Fruit fly (Drosophila melanogaster) whole organism, embryonic: Measurements from ENCODE around the gene dysc.
A peak's percentile ranks its signal among the peaks of the same experiment; 100 is the strongest.

Source experiments
- Bgb ChIP-seq: fragments of 200-800 bp; sonication (Bioruptor generic); IDR thresholded peaks from 2 replicates; pipeline ENCODE4 v1.3.6; 2022; ENCODE audit warnings: missing biosample characterization, missing genetic modification characterization; ENCODE audit not compliant: partially characterized antibody
- Blimp-1 ChIP-seq: fragments of 200-800 bp; sonication (Bioruptor generic); optimal IDR thresholded peaks from 3 replicates; lab custom pipeline; 2018; ENCODE audit warnings: missing biosample characterization, missing genetic modification characterization, mild to moderate bottlenecking, moderate library complexity, missing genetic modification reagents
- CG10462 ChIP-seq: fragments of 200-800 bp; sonication (Bioruptor generic); optimal IDR thresholded peaks from 2 replicates; lab custom pipeline; 2016; ENCODE audit warnings: missing biosample characterization, missing genetic modification characterization
- CG12104 ChIP-seq: fragments of 200-800 bp; sonication (Bioruptor generic); optimal IDR thresholded peaks from 3 replicates; lab custom pipeline; 2016; ENCODE audit warnings: missing biosample characterization, missing genetic modification characterization
- CG1233 ChIP-seq: fragments of 200-800 bp; sonication (Bioruptor generic); optimal IDR thresholded peaks from 4 replicates; lab custom pipeline; 2018; ENCODE audit warnings: missing biosample characterization, mild to moderate bottlenecking, missing genetic modification characterization
- CG14710 ChIP-seq: fragments of 200-800 bp; sonication (Bioruptor generic); optimal IDR thresholded peaks from 3 replicates; lab custom pipeline; 2019; ENCODE audit warnings: missing biosample characterization, mild to moderate bottlenecking, missing genetic modification characterization, moderate library complexity
- CG15479 ChIP-seq: fragments of 200-800 bp; sonication (Bioruptor generic); optimal IDR thresholded peaks from 3 replicates; lab custom pipeline; 2019; ENCODE audit warnings: missing biosample characterization, mild to moderate bottlenecking, missing genetic modification characterization, moderate library complexity
- CG17829 ChIP-seq: fragments of 200-800 bp; optimal IDR thresholded peaks from 2 replicates; lab custom pipeline; 2019; ENCODE audit warnings: missing biosample characterization, mild to moderate bottlenecking, missing genetic modification characterization, moderate library complexity
- CG30403 ChIP-seq: fragments of 200-800 bp; sonication (Bioruptor generic); optimal IDR thresholded peaks from 3 replicates; lab custom pipeline; 2016; ENCODE audit warnings: missing biosample characterization, missing genetic modification characterization
- CG32532 ChIP-seq: fragments of 200-800 bp; sonication (Bioruptor generic); IDR thresholded peaks from 2 replicates; pipeline ENCODE4 v1.3.6; 2022; ENCODE audit warnings: missing biosample characterization, missing genetic modification characterization
- CG4424 ChIP-seq: fragments of 200-800 bp; sonication (Bioruptor generic); optimal IDR thresholded peaks from 3 replicates; lab custom pipeline; 2016; ENCODE audit warnings: missing biosample characterization, missing genetic modification characterization
- CG5953 ChIP-seq: fragments of 200-800 bp; sonication (Bioruptor generic); IDR thresholded peaks from 2 replicates; pipeline ENCODE4 v1.3.6; 2022; ENCODE audit warnings: missing biosample characterization, missing genetic modification characterization
- CG7987 ChIP-seq: fragments of 200-800 bp; sonication (Bioruptor generic); optimal IDR thresholded peaks from 2 replicates; lab custom pipeline; 2018; ENCODE audit warnings: missing biosample characterization, mild to moderate bottlenecking, missing genetic modification characterization, moderate library complexity
- CG9932 ChIP-seq: fragments of 200-800 bp; sonication (Bioruptor generic); IDR thresholded peaks from 2 replicates; pipeline ENCODE4 v1.3.6; 2022; ENCODE audit warnings: missing biosample characterization, missing genetic modification characterization
- CkIIα-i1 ChIP-seq: fragments of 200-800 bp; sonication (Bioruptor generic); IDR thresholded peaks from 2 replicates; pipeline ENCODE4 v1.3.6; 2022; ENCODE audit warnings: missing biosample characterization, missing genetic modification characterization
- HLH3B ChIP-seq: fragments of 200-800 bp; sonication (Bioruptor generic); IDR thresholded peaks from 2 replicates; pipeline ENCODE4 v1.3.6; 2022; ENCODE audit warnings: missing biosample characterization, missing genetic modification characterization
- HLHmδ ChIP-seq: fragments of 200-800 bp; sonication (Bioruptor generic); optimal IDR thresholded peaks from 2 replicates; lab custom pipeline; 2018; ENCODE audit warnings: missing biosample characterization, mild to moderate bottlenecking, missing genetic modification characterization, moderate library complexity
- Hey ChIP-seq: fragments of 200-800 bp; sonication (Bioruptor generic); optimal IDR thresholded peaks from 3 replicates; lab custom pipeline; 2018; ENCODE audit warnings: missing biosample characterization, mild to moderate bottlenecking, missing genetic modification characterization
- Jarid2 ChIP-seq: fragments of 200-800 bp; sonication (Bioruptor generic); optimal IDR thresholded peaks from 3 replicates; lab custom pipeline; 2017; ENCODE audit warnings: mild to moderate bottlenecking, missing biosample characterization, missing genetic modification reagents, missing genetic modification characterization
- MTF-1 ChIP-seq: fragments of 200-800 bp; sonication (Bioruptor generic); optimal IDR thresholded peaks from 2 replicates; lab custom pipeline; 2018; ENCODE audit warnings: missing biosample characterization, mild to moderate bottlenecking, missing genetic modification characterization, borderline replicate concordance
- Med ChIP-seq: fragments of 200-800 bp; sonication (Bioruptor generic); peaks from one replicate; lab custom pipeline; 2016; ENCODE audit warnings: missing biosample characterization, missing genetic modification characterization, mild to moderate bottlenecking, inconsistent platforms, moderate library complexity
- NK7.1 ChIP-seq: fragments of 200-800 bp; sonication (Bioruptor generic); optimal IDR thresholded peaks from 3 replicates; lab custom pipeline; 2016; ENCODE audit warnings: missing biosample characterization, missing genetic modification characterization
- Pdp1 ChIP-seq, 2 experiments: fragments of 200-800 bp; sonication (Bioruptor generic); optimal IDR thresholded peaks; 3 replicates each; lab custom pipeline; 2016; ENCODE audit warnings: missing biosample characterization in 2 of 2, missing genetic modification characterization in 2 of 2, mild to moderate bottlenecking in 1 of 2, moderate library complexity in 1 of 2
- Scr ChIP-seq: fragments of 200-800 bp; sonication (Bioruptor generic); IDR thresholded peaks from 2 replicates; pipeline ENCODE4 v1.3.6; 2022; ENCODE audit warnings: missing biosample characterization, missing genetic modification characterization; ENCODE audit not compliant: partially characterized antibody
- Usf ChIP-seq: fragments of 200-800 bp; sonication (Bioruptor generic); optimal IDR thresholded peaks from 2 replicates; lab custom pipeline; 2017; ENCODE audit warnings: missing genotype, missing biosample characterization, missing genetic modification characterization
- Vsx1 ChIP-seq: fragments of 200-800 bp; sonication (Bioruptor generic); optimal IDR thresholded peaks from 2 replicates; lab custom pipeline; 2017; ENCODE audit warnings: missing biosample characterization, mild to moderate bottlenecking, missing genetic modification characterization, missing genetic modification reagents
- YL-1 ChIP-seq: fragments of 200-800 bp; sonication (Bioruptor generic); optimal IDR thresholded peaks from 3 replicates; lab custom pipeline; 2017; ENCODE audit warnings: missing biosample characterization, mild to moderate bottlenecking, missing genetic modification characterization
- al ChIP-seq: fragments of 200-800 bp; sonication (Bioruptor generic); IDR thresholded peaks from 2 replicates; pipeline ENCODE4 v1.3.6; 2022; ENCODE audit warnings: missing biosample characterization, missing genetic modification characterization
- amos ChIP-seq: fragments of 200-800 bp; sonication (Bioruptor generic); IDR thresholded peaks from 2 replicates; pipeline ENCODE4 v1.3.6; 2022; ENCODE audit warnings: missing biosample characterization, missing genetic modification characterization; ENCODE audit not compliant: partially characterized antibody
- bsh ChIP-seq, 2 experiments: fragments of 200-800 bp; sonication (Bioruptor generic); optimal IDR thresholded peaks; 2 replicates each; lab custom pipeline; 2017 to 2018; ENCODE audit warnings: mild to moderate bottlenecking in 2 of 2, missing biosample characterization in 2 of 2, missing genetic modification characterization in 2 of 2, moderate library complexity in 1 of 2
- chinmo ChIP-seq: fragments of 200-800 bp; sonication (Bioruptor generic); IDR thresholded peaks from 4 replicates; pipeline ENCODE4 v1.3.6; 2022; ENCODE audit warnings: missing biosample characterization, missing genetic modification characterization; ENCODE audit not compliant: partially characterized antibody
- dysf ChIP-seq: fragments of 200-800 bp; sonication (Bioruptor generic); IDR thresholded peaks from 3 replicates; pipeline ENCODE4 v1.3.6; 2022; ENCODE audit warnings: missing biosample characterization, missing genetic modification characterization
- eve ChIP-seq, 2 experiments: fragments of >200 bp; optimal IDR thresholded peaks; 2 replicates each; lab custom pipeline; 2017; ENCODE audit warnings: missing biosample characterization in 2 of 2, missing genetic modification characterization in 2 of 2
- insv ChIP-seq, 2 experiments: fragments of 200-800 bp; sonication (Bioruptor generic); optimal IDR thresholded peaks; 3 replicates each; lab custom pipeline; 2016 to 2018; ENCODE audit warnings: missing biosample characterization in 2 of 2, missing genetic modification characterization in 2 of 2
- mld ChIP-seq: fragments of 200-800 bp; sonication (Bioruptor generic); IDR thresholded peaks from 3 replicates; pipeline ENCODE4 v1.3.6; 2022; ENCODE audit warnings: missing biosample characterization, missing genetic modification characterization; ENCODE audit not compliant: partially characterized antibody
- onecut ChIP-seq: fragments of 200-800 bp; sonication (Bioruptor generic); IDR thresholded peaks from 2 replicates; pipeline ENCODE4 v1.3.6; 2022; ENCODE audit warnings: missing biosample characterization, missing genetic modification characterization
- otp ChIP-seq: fragments of 200-800 bp; sonication (Bioruptor generic); IDR thresholded peaks from 3 replicates; pipeline ENCODE4, ENCODE4 v1.3.6; 2022; ENCODE audit warnings: missing biosample characterization, missing genetic modification characterization
- peb ChIP-seq: fragments of 200-800 bp; sonication (Bioruptor generic); IDR thresholded peaks from 2 replicates; pipeline ENCODE4 v1.3.6; 2022; ENCODE audit warnings: missing biosample characterization, missing genetic modification characterization
- phol ChIP-seq: fragments of 200-800 bp; sonication (Bioruptor generic); optimal IDR thresholded peaks from 3 replicates; lab custom pipeline; 2018; ENCODE audit warnings: missing biosample characterization, mild to moderate bottlenecking, missing genetic modification characterization, moderate library complexity
- pita ChIP-seq: fragments of 200-800 bp; sonication (Bioruptor generic); optimal IDR thresholded peaks from 2 replicates; lab custom pipeline; 2017; ENCODE audit warnings: missing biosample characterization, mild to moderate bottlenecking, missing genetic modification characterization
- rib ChIP-seq: fragments of 200-800 bp; sonication (Bioruptor generic); IDR thresholded peaks from 2 replicates; pipeline ENCODE4 v1.3.6; 2022; ENCODE audit warnings: missing biosample characterization, missing genetic modification characterization
- sd ChIP-seq: fragments of 200-800 bp; sonication (Bioruptor generic); optimal IDR thresholded peaks from 3 replicates; lab custom pipeline; 2018; ENCODE audit warnings: missing biosample characterization, mild to moderate bottlenecking, missing genetic modification characterization, moderate library complexity
- sob ChIP-seq: fragments of 200-800 bp; sonication (Bioruptor generic); IDR thresholded peaks from 2 replicates; pipeline ENCODE4 v1.3.6; 2022; ENCODE audit warnings: missing biosample characterization, missing genetic modification characterization
- sqz ChIP-seq: fragments of 200-800 bp; sonication (Bioruptor generic); optimal IDR thresholded peaks from 3 replicates; lab custom pipeline; 2018; ENCODE audit warnings: missing biosample characterization, mild to moderate bottlenecking, missing genetic modification characterization
- stc ChIP-seq: fragments of 200-800 bp; sonication (Bioruptor generic); IDR thresholded peaks from 2 replicates; pipeline ENCODE4 v1.3.6; 2022; ENCODE audit warnings: missing biosample characterization, missing genetic modification characterization
- tup ChIP-seq: fragments of 200-800 bp; sonication (Bioruptor generic); optimal IDR thresholded peaks from 2 replicates; lab custom pipeline; 2016; ENCODE audit warnings: missing biosample characterization, mild to moderate bottlenecking, missing genetic modification characterization, moderate library complexity
- unc-4 ChIP-seq: fragments of 200-800 bp; sonication (Bioruptor generic); IDR thresholded peaks from 2 replicates; pipeline ENCODE4 v1.3.6; 2022; ENCODE audit warnings: missing biosample characterization, missing genetic modification characterization; ENCODE audit not compliant: partially characterized antibody
- vvl ChIP-seq: fragments of 200-800 bp; sonication (Bioruptor generic); IDR thresholded peaks from 2 replicates; pipeline ENCODE4 v1.3.6; 2022; ENCODE audit warnings: missing biosample characterization, missing genetic modification characterization
- yki ChIP-seq: fragments of >200 bp; optimal IDR thresholded peaks from 3 replicates; lab custom pipeline; 2018

dysc gene

dm6 chr3L:13925117-13925726 lies 22.2 kb upstream of the dysc start, which contains the start of gene Rgl (continued):
- peak; percentile 29; the same call in 1 of the 2 replicates for TF ChIP-seq Scr (GFP tag; lab: Robert Waterston, UW)
- peak; percentile 93 for TF ChIP-seq sqz (GFP tag; lab: Kevin White, UChicago)
- TF ChIP-seq yki = peak; percentile 80
- peak; percentile 47; the same call in 1 of the 2 replicates for TF ChIP-seq sob (GFP tag; lab: Robert Waterston, UW)
- no peak for TF ChIP-seq peb (GFP tag; lab: Robert Waterston, UW)
- 0 out of 3 replicates have a peak, but pooled peaks have one; percentile 31 for TF ChIP-seq otp (GFP tag; lab: Robert Waterston, UW)
- no peak for TF ChIP-seq CG5953
- TF ChIP-seq phol (tag; lab: Kevin White, UChicago) = no peak
- peak; percentile 29 for TF ChIP-seq CG7987 (GFP tag; lab: Kevin White, UChicago)
- peak in 1 of 2 experiments; percentile 78 for TF ChIP-seq insv (GFP tag; optimal IDR thresholded peaks at IDR 0.05; lab: Kevin White, UChicago)
- TF ChIP-seq NK7.1 (GFP tag; lab: Kevin White, UChicago) = no peak
- TF ChIP-seq dysf (GFP tag; lab: Robert Waterston, UW) = no peak
- no peak for TF ChIP-seq eve (GFP tag; optimal IDR thresholded peaks at IDR 0.05; lab: Kevin White, UChicago)
- TF ChIP-seq Vsx1 (GFP tag; lab: Kevin White, UChicago) = no peak
- TF ChIP-seq rib (GFP tag; lab: Robert Waterston, UW) = peak; percentile 72
- no peak for TF ChIP-seq MTF-1 (GFP tag; lab: Kevin White, UChicago)
- no peak for TF ChIP-seq pita (GFP tag; lab: Kevin White, UChicago)
- TF ChIP-seq bsh (GFP tag; optimal IDR thresholded peaks at IDR 0.05; lab: Kevin White, UChicago) = no peak
- TF ChIP-seq al (GFP tag; lab: Robert Waterston, UW) = no peak
- peak; percentile 29; the same call in 1 of the 2 replicates for TF ChIP-seq amos
- TF ChIP-seq vvl (GFP tag; lab: Robert Waterston, UW) = peak; percentile 60; the same call in 1 of the 2 replicates
- no peak for TF ChIP-seq stc (GFP tag; lab: Robert Waterston, UW)
- no peak for TF ChIP-seq CG30403
- peak; percentile 91; the same call in 3 of the 4 replicates for TF ChIP-seq chinmo (GFP tag; lab: Robert Waterston, UW)
- peak; percentile 84 for TF ChIP-seq Med (GFP tag; lab: Kevin White, UChicago)
- peak; percentile 44; the same call in 1 of the 2 replicates for TF ChIP-seq CG32532
- TF ChIP-seq CG9932 (GFP tag; lab: Robert Waterston, UW) = 0 out of 2 replicates have a peak, but pooled peaks have one; percentile 15
- no peak for TF ChIP-seq CkIIα-i1 (GFP tag; lab: Robert Waterston, UW)
- TF ChIP-seq CG4424 (GFP tag; lab: Kevin White, UChicago) = no peak
- peak in 1 of 2 experiments; percentile 19 for TF ChIP-seq Pdp1 (GFP tag; optimal IDR thresholded peaks at IDR 0.05; lab: Kevin White, UChicago)
- TF ChIP-seq unc-4 = peak; percentile 18; the same call in 1 of the 2 replicates
- TF ChIP-seq Usf = no peak
- TF ChIP-seq HLHmδ (GFP tag; lab: Kevin White, UChicago) = peak; percentile 57
- TF ChIP-seq Jarid2 (GFP tag; lab: Kevin White, UChicago) = peak; percentile 88
- TF ChIP-seq HLH3B (GFP tag; lab: Robert Waterston, UW) = no peak
- peak; percentile 30 for TF ChIP-seq sd (tag; lab: Kevin White, UChicago)
- 0 out of 2 replicates have a peak, but pooled peaks have one; percentile 11 for TF ChIP-seq onecut (GFP tag; lab: Robert Waterston, UW)
- TF ChIP-seq Bgb (GFP tag; lab: Robert Waterston, UW) = peak; percentile 32; the same call in 1 of the 2 replicates
- TF ChIP-seq CG12104 = no peak
- TF ChIP-seq Hey = no peak
- no peak for TF ChIP-seq CG14710 (tag; lab: Kevin White, UChicago)
- TF ChIP-seq CG10462 (GFP tag; lab: Kevin White, UChicago) = no peak
- TF ChIP-seq tup (GFP tag; lab: Kevin White, UChicago) = no peak
- TF ChIP-seq CG15479 (GFP tag; lab: Kevin White, UChicago) = peak; percentile 48
- no peak for TF ChIP-seq YL-1 (GFP tag; lab: Kevin White, UChicago)
- TF ChIP-seq mld (GFP tag; lab: Robert Waterston, UW) = no peak
- no peak for TF ChIP-seq CG1233 (GFP tag; lab: Kevin White, UChicago)
- TF ChIP-seq Blimp-1 (GFP tag; lab: Kevin White, UChicago) = peak; percentile 32
- peak; percentile 3 for TF ChIP-seq CG17829 (tag; lab: Kevin White, UChicago)
